Fruit fly (Drosophila melanogaster) whole organism, prepupa: ENCODE data around the gene CG12010.
A peak's percentile ranks its signal among the peaks of the same experiment; 100 is the strongest.

Source experiments
- Blimp-1 ChIP-seq: fragments of 200-800 bp; sonication (Bioruptor generic); optimal IDR thresholded peaks from 3 replicates; lab custom pipeline; 2017; ENCODE audit warnings: missing biosample characterization, missing genetic modification characterization, mild to moderate bottlenecking, moderate library complexity, missing genetic modification reagents
- CG10631 ChIP-seq: fragments of 200-800 bp; sonication (Bioruptor generic); optimal IDR thresholded peaks from 2 replicates; lab custom pipeline; 2016; ENCODE audit warnings: missing biosample characterization, missing genetic modification characterization
- CG11294 ChIP-seq: fragments of 200-800 bp; sonication (Bioruptor generic); IDR thresholded peaks from 2 replicates; pipeline ENCODE4 v1.3.6; 2022; ENCODE audit warnings: missing biosample characterization, missing genetic modification characterization
- CG11902 ChIP-seq: fragments of 200-800 bp; sonication (Bioruptor generic); optimal IDR thresholded peaks from 3 replicates; lab custom pipeline; 2016; ENCODE audit warnings: missing biosample characterization, missing genetic modification characterization
- CG1621 ChIP-seq: fragments of 200-800 bp; sonication (Bioruptor generic); optimal IDR thresholded peaks from 3 replicates; lab custom pipeline; 2018; ENCODE audit warnings: missing biosample characterization, mild to moderate bottlenecking, missing genetic modification characterization
- CG16779 ChIP-seq: fragments of 200-800 bp; sonication (Bioruptor generic); optimal IDR thresholded peaks from 3 replicates; lab custom pipeline; 2017; ENCODE audit warnings: missing biosample characterization, mild to moderate bottlenecking, missing genetic modification characterization
- CG31627 ChIP-seq: fragments of 200-800 bp; sonication (Bioruptor generic); optimal IDR thresholded peaks from 3 replicates; lab custom pipeline; 2016; ENCODE audit warnings: missing biosample characterization, missing genetic modification characterization
- CG34406 ChIP-seq: fragments of 200-800 bp; sonication (Bioruptor generic); optimal IDR thresholded peaks from 3 replicates; lab custom pipeline; 2016; ENCODE audit warnings: missing biosample characterization, missing genetic modification characterization
- CG4318 ChIP-seq: fragments of 200-800 bp; sonication (Bioruptor generic); optimal IDR thresholded peaks from 3 replicates; lab custom pipeline; 2017; ENCODE audit warnings: missing biosample characterization, mild to moderate bottlenecking, missing genetic modification characterization
- CG6163 ChIP-seq: fragments of 200-800 bp; sonication (Bioruptor generic); IDR thresholded peaks from 3 replicates; pipeline ENCODE4 v1.3.6; 2022; ENCODE audit warnings: missing biosample characterization, missing genetic modification characterization
- CG6792 ChIP-seq: fragments of 200-800 bp; sonication (Bioruptor generic); optimal IDR thresholded peaks from 3 replicates; lab custom pipeline; 2016; ENCODE audit warnings: missing biosample characterization, missing genetic modification characterization
- CG6808 ChIP-seq: fragments of 200-800 bp; sonication (Bioruptor generic); optimal IDR thresholded peaks from 3 replicates; lab custom pipeline; 2017; ENCODE audit warnings: missing biosample characterization, missing genetic modification characterization, mild to moderate bottlenecking, moderate library complexity, missing genetic modification reagents
- CG6854 ChIP-seq: fragments of 200-800 bp; sonication (Bioruptor generic); optimal IDR thresholded peaks from 2 replicates; lab custom pipeline; 2017; ENCODE audit warnings: missing biosample characterization, mild to moderate bottlenecking, missing genetic modification characterization
- CG8119 ChIP-seq: fragments of 200-800 bp; sonication (Bioruptor generic); IDR thresholded peaks from 3 replicates; pipeline ENCODE4 v1.3.6; 2022; ENCODE audit warnings: missing biosample characterization, missing genetic modification characterization
- CG8319 ChIP-seq: fragments of 200-800 bp; sonication (Bioruptor generic); optimal IDR thresholded peaks from 3 replicates; lab custom pipeline; 2016; ENCODE audit warnings: missing biosample characterization, missing genetic modification characterization
- Eip75B ChIP-seq: fragments of 200-800 bp; sonication (Bioruptor generic); optimal IDR thresholded peaks from 3 replicates; lab custom pipeline; 2016; ENCODE audit warnings: missing biosample characterization, missing genetic modification characterization
- Eip78C ChIP-seq: fragments of 200-800 bp; sonication (Bioruptor generic); peaks from one replicate; lab custom pipeline; 2016; ENCODE audit warnings: missing biosample characterization, missing genetic modification characterization
- Ets21C ChIP-seq: fragments of 200-800 bp; sonication (Bioruptor generic); optimal IDR thresholded peaks from 3 replicates; lab custom pipeline; 2016; ENCODE audit warnings: missing biosample characterization, missing genetic modification characterization
- Ets96B ChIP-seq: fragments of 200-800 bp; optimal IDR thresholded peaks from 2 replicates; lab custom pipeline; 2019; ENCODE audit warnings: missing biosample characterization, mild to moderate bottlenecking, missing genetic modification characterization, moderate library complexity
- Gug ChIP-seq: fragments of 200-800 bp; sonication (Bioruptor generic); IDR thresholded peaks from 2 replicates; pipeline ENCODE4 v1.3.6; 2022; ENCODE audit warnings: missing biosample characterization, missing genetic modification characterization
- Hr38 ChIP-seq: sonication (Bioruptor generic); optimal IDR thresholded peaks from 2 replicates; lab custom pipeline; 2016; ENCODE audit warnings: missing biosample characterization, missing genetic modification characterization
- Hr39 ChIP-seq: fragments of 200-800 bp; sonication (Bioruptor generic); optimal IDR thresholded peaks from 2 replicates; lab custom pipeline; 2016; ENCODE audit warnings: missing biosample characterization, missing genetic modification characterization
- Met ChIP-seq: fragments of 200-800 bp; sonication (Bioruptor generic); optimal IDR thresholded peaks from 3 replicates; lab custom pipeline; 2016; ENCODE audit warnings: missing biosample characterization, missing genetic modification characterization
- OdsH ChIP-seq: fragments of 200-800 bp; sonication (Bioruptor generic); optimal IDR thresholded peaks from 3 replicates; lab custom pipeline; 2016; ENCODE audit warnings: missing biosample characterization, missing genetic modification characterization
- Sox102F ChIP-seq: fragments of 200-800 bp; sonication (Bioruptor generic); optimal IDR thresholded peaks from 2 replicates; lab custom pipeline; 2016; ENCODE audit warnings: missing biosample characterization, mild to moderate bottlenecking, missing genetic modification characterization
- Sox14 ChIP-seq: fragments of 200-800 bp; sonication (Bioruptor generic); optimal IDR thresholded peaks from 3 replicates; lab custom pipeline; 2016; ENCODE audit warnings: missing biosample characterization, missing genetic modification characterization
- dac ChIP-seq: fragments of 200-800 bp; sonication (Bioruptor generic); optimal IDR thresholded peaks from 2 replicates; lab custom pipeline; 2017; ENCODE audit warnings: missing biosample characterization, mild to moderate bottlenecking, missing genetic modification characterization
- esn ChIP-seq: fragments of 200-800 bp; sonication (Bioruptor generic); optimal IDR thresholded peaks from 2 replicates; lab custom pipeline; 2016; ENCODE audit warnings: missing biosample characterization, mild to moderate bottlenecking, missing genetic modification characterization, moderate library complexity
- fd59A ChIP-seq: fragments of 200-800 bp; sonication (Bioruptor generic); optimal IDR thresholded peaks from 2 replicates; lab custom pipeline; 2017; ENCODE audit warnings: missing biosample characterization, mild to moderate bottlenecking, missing genetic modification characterization, missing genetic modification reagents
- fd85E ChIP-seq: fragments of 200-800 bp; sonication (Bioruptor generic); optimal IDR thresholded peaks from 3 replicates; lab custom pipeline; 2016; ENCODE audit warnings: missing biosample characterization, missing genetic modification characterization
- fkh ChIP-seq: fragments of 200-800 bp; sonication (Bioruptor generic); optimal IDR thresholded peaks from 3 replicates; lab custom pipeline; 2017; ENCODE audit warnings: missing biosample characterization, mild to moderate bottlenecking, missing genetic modification characterization, moderate library complexity
- net ChIP-seq: fragments of 200-800 bp; sonication (Bioruptor generic); optimal IDR thresholded peaks from 3 replicates; lab custom pipeline; 2016; ENCODE audit warnings: missing biosample characterization, missing genetic modification characterization
- pdm3 ChIP-seq: fragments of 200-800 bp; sonication (Bioruptor generic); optimal IDR thresholded peaks from 3 replicates; lab custom pipeline; 2016; ENCODE audit warnings: missing biosample characterization, missing genetic modification characterization
- svp ChIP-seq: fragments of 200-800 bp; sonication (Bioruptor generic); peaks from one replicate; lab custom pipeline; 2016; ENCODE audit warnings: missing biosample characterization, missing genetic modification characterization
- vri ChIP-seq: fragments of 200-800 bp; sonication (Bioruptor generic); optimal IDR thresholded peaks from 3 replicates; lab custom pipeline; 2016; ENCODE audit warnings: missing biosample characterization, mild to moderate bottlenecking, missing genetic modification characterization

Gene CG12010

dm6 chr3L:3325925-3326903 lies 47.9 kb upstream of the CG12010 start, which contains the start of gene Gtpx (continued):
- TF ChIP-seq CG6808 (peak; percentile 50), CG10631 (GFP tag; lab: Kevin White, UChicago) (no peak), Blimp-1 (peak; percentile 65), Sox102F (no peak), Eip75B (GFP tag; lab: Kevin White, UChicago) (peak; percentile 34), CG6854 (GFP tag; lab: Kevin White, UChicago) (peak; percentile 32), net (GFP tag; lab: Kevin White, UChicago) (peak; percentile 15), OdsH (GFP tag; lab: Kevin White, UChicago) (no peak), svp (GFP tag; lab: Kevin White, UChicago) (peak; percentile 97), fd59A (GFP tag; lab: Kevin White, UChicago) (no peak), Eip78C (GFP tag; lab: Kevin White, UChicago) (peak; percentile 66), CG11294 (GFP tag; lab: Robert Waterston, UW) (peak; percentile 8; the same call in 1 of the 2 replicates), dac (GFP tag; lab: Kevin White, UChicago) (no peak), fkh (GFP tag; lab: Kevin White, UChicago) (peak; percentile 62), CG11902 (GFP tag; lab: Kevin White, UChicago) (no peak), Ets21C (GFP tag; lab: Kevin White, UChicago) (no peak), CG31627 (GFP tag; lab: Kevin White, UChicago) (peak; percentile 76), Ets96B (no peak), Sox14 (GFP tag; lab: Kevin White, UChicago) (peak; percentile 48), fd85E (no peak), pdm3 (GFP tag; lab: Kevin White, UChicago) (no peak), Hr39 (GFP tag; lab: Kevin White, UChicago) (peak; percentile 71), CG1621 (tag; lab: Kevin White, UChicago) (no peak), CG8319 (GFP tag; lab: Kevin White, UChicago) (no peak), CG4318 (no peak), Hr38 (no peak), Gug (GFP tag; lab: Robert Waterston, UW) (no peak), Met (GFP tag; lab: Kevin White, UChicago) (no peak), CG34406 (GFP tag; lab: Kevin White, UChicago) (peak; percentile 33), CG6792 (peak; percentile 56)

dm6 chr3L:3328771-3329170 lies 45.3 kb upstream of the CG12010 start, which contains the start of gene Strip:
TSS of gene Strip (minus strand) at chr3L:3328871.
- no peak for TF ChIP-seq CG11902 (GFP tag; lab: Kevin White, UChicago)

- TF ChIP-seq vri (GFP tag; lab: Kevin White, UChicago): no peak
- no peak for TF ChIP-seq esn (GFP tag; lab: Kevin White, UChicago)
- TF ChIP-seq CG8119 (GFP tag; lab: Robert Waterston, UW): 0 out of 3 replicates have a peak, but pooled peaks have one; percentile 3
- TF ChIP-seq CG16779: no peak
- TF ChIP-seq, all 60 proteins: peak for 1
Observed at dm6 chr3L:3329763-3330162, 44.3 kb upstream of the CG12010 start, which contains the start of gene CG14961. TSS of gene CG14961 (plus strand) at chr3L:3330063.

dm6 chr3L:3334784-3335183 lies 39.3 kb upstream of the CG12010 start, which contains the start of gene CG14969:
TSS of gene CG14969 (minus strand) at chr3L:3334978.
- TF ChIP-seq CG6163 (no peak), esn (GFP tag; lab: Kevin White, UChicago) (peak; percentile 21), Eip78C (GFP tag; lab: Kevin White, UChicago) (no peak)
